Worm (Caenorhabditis elegans) whole organism, L2 larva: ENCODE results near the gene R02D3.8.
A peak's percentile ranks its signal among the peaks of the same experiment; 100 is the strongest.

Source experiments
- C34F6.9 ChIP-seq: fragments of 150-350 bp; optimal IDR thresholded peaks from 2 replicates; lab custom pipeline; 2014; ENCODE audit warnings: missing biosample characterization, missing genetic modification characterization
- F13H6.1 ChIP-seq: sonication (generic microtip); optimal IDR thresholded peaks from 2 replicates; lab custom pipeline; 2016; ENCODE audit warnings: missing genetic modification characterization, missing compliant biosample characterization
- R02D3.7 ChIP-seq: fragments of 150-350 bp; optimal IDR thresholded peaks from 2 replicates; lab custom pipeline; 2014; ENCODE audit warnings: missing biosample characterization, missing genetic modification characterization
- Y55F3AM.14 ChIP-seq: fragments of 200-800 bp; sonication (Bioruptor generic); optimal IDR thresholded peaks from 2 replicates; lab custom pipeline; 2018; ENCODE audit warnings: mild to moderate bottlenecking, missing genetic modification characterization, missing compliant biosample characterization
- ZK546.5 ChIP-seq: sonication (generic microtip); optimal IDR thresholded peaks from 2 replicates; lab custom pipeline; 2017; ENCODE audit warnings: missing biosample characterization, missing genetic modification characterization
- alr-1 ChIP-seq: fragments of 150-350 bp; optimal IDR thresholded peaks from 2 replicates; lab custom pipeline; 2014; ENCODE audit warnings: missing biosample characterization, missing genetic modification characterization
- aly-2 ChIP-seq: fragments of 150-350 bp; optimal IDR thresholded peaks from 2 replicates; lab custom pipeline; 2014; ENCODE audit warnings: missing biosample characterization, missing genetic modification characterization
- ama-1 ChIP-seq: fragments of 150-350 bp; optimal IDR thresholded peaks from 2 replicates; lab custom pipeline; 2018; ENCODE audit warnings: inconsistent platforms
- blmp-1 ChIP-seq: sonication (generic microtip); optimal IDR thresholded peaks from 2 replicates; lab custom pipeline; 2017; ENCODE audit warnings: missing genetic modification characterization, mild to moderate bottlenecking, missing compliant biosample characterization, antibody characterized with exemption, moderate library complexity; ENCODE audit not compliant: insufficient read depth
- ceh-16 ChIP-seq: fragments of 150-350 bp; optimal IDR thresholded peaks from 2 replicates; lab custom pipeline; 2014; ENCODE audit warnings: missing biosample characterization, missing genetic modification characterization
- ceh-82 ChIP-seq: fragments of 150-350 bp; optimal IDR thresholded peaks from 2 replicates; lab custom pipeline; 2014; ENCODE audit warnings: missing biosample characterization, missing genetic modification characterization
- crh-2 ChIP-seq: sonication (generic microtip); optimal IDR thresholded peaks from 2 replicates; lab custom pipeline; 2017; ENCODE audit warnings: missing biosample characterization, missing genetic modification characterization
- dmd-4 ChIP-seq: sonication (generic microtip); optimal IDR thresholded peaks from 2 replicates; lab custom pipeline; 2017; ENCODE audit warnings: missing biosample characterization, missing genetic modification characterization
- egl-27 ChIP-seq: sonication (generic microtip); optimal IDR thresholded peaks from 3 replicates; lab custom pipeline; 2017; ENCODE audit warnings: missing biosample characterization, missing genetic modification reagents, missing genetic modification characterization
- elt-1 ChIP-seq: fragments of 150-350 bp; optimal IDR thresholded peaks from 2 replicates; lab custom pipeline; 2014; ENCODE audit warnings: missing biosample characterization, missing genetic modification characterization
- elt-3 ChIP-seq: sonication (generic microtip); optimal IDR thresholded peaks from 2 replicates; lab custom pipeline; 2017; ENCODE audit warnings: missing biosample characterization, missing genetic modification characterization
- fos-1 ChIP-seq: fragments of 150-350 bp; optimal IDR thresholded peaks from 2 replicates; lab custom pipeline; 2014; ENCODE audit warnings: missing biosample characterization, missing genetic modification characterization
- gmeb-1 ChIP-seq: fragments of 150-350 bp; optimal IDR thresholded peaks from 2 replicates; lab custom pipeline; 2014; ENCODE audit warnings: missing biosample characterization, missing genetic modification characterization
- lin-11 ChIP-seq: fragments of 150-350 bp; sonication (generic microtip); optimal IDR thresholded peaks from 2 replicates; lab custom pipeline; 2014; ENCODE audit warnings: missing biosample characterization, missing genetic modification characterization, inconsistent platforms, mixed read lengths
- lin-13 ChIP-seq: fragments of 150-350 bp; optimal IDR thresholded peaks from 2 replicates; lab custom pipeline; 2014; ENCODE audit warnings: missing biosample characterization, missing genetic modification reagents, missing genetic modification characterization
- lin-39 ChIP-seq: fragments of 150-350 bp; optimal IDR thresholded peaks from 2 replicates; lab custom pipeline; 2014; ENCODE audit warnings: missing biosample characterization, missing genetic modification reagents, missing genetic modification characterization
- lsy-2 ChIP-seq, 2 experiments: fragments of 150-350 bp in 1 of 2; sonication (generic microtip) in 1 of 2; optimal IDR thresholded peaks; 2 replicates each; lab custom pipeline; 2014 to 2017; ENCODE audit warnings: missing biosample characterization in 2 of 2, missing genetic modification characterization in 2 of 2
- mab-5 ChIP-seq: fragments of 150-350 bp; optimal IDR thresholded peaks from 2 replicates; lab custom pipeline; 2014; ENCODE audit warnings: missing biosample characterization, missing genetic modification characterization
- mbf-1 ChIP-seq: sonication (generic microtip); optimal IDR thresholded peaks from 2 replicates; lab custom pipeline; 2017; ENCODE audit warnings: missing biosample characterization, missing genetic modification characterization
- mdl-1 ChIP-seq, 2 experiments: fragments of 150-350 bp in 1 of 2; sonication (generic microtip) in 1 of 2; optimal IDR thresholded peaks; 2 replicates each; lab custom pipeline; 2017; ENCODE audit warnings: missing biosample characterization in 2 of 2, missing genetic modification characterization in 2 of 2
- nhr-10 ChIP-seq: sonication (generic microtip); optimal IDR thresholded peaks from 2 replicates; lab custom pipeline; 2017; ENCODE audit warnings: missing biosample characterization, missing genetic modification characterization
- nhr-11 ChIP-seq: fragments of 150-350 bp; optimal IDR thresholded peaks from 2 replicates; lab custom pipeline; 2014; ENCODE audit warnings: missing biosample characterization, missing genetic modification characterization
- nhr-12 ChIP-seq: fragments of 150-350 bp; optimal IDR thresholded peaks from 2 replicates; lab custom pipeline; 2014; ENCODE audit warnings: missing biosample characterization, missing genetic modification characterization
- nhr-129 ChIP-seq: fragments of 150-350 bp; optimal IDR thresholded peaks from 2 replicates; lab custom pipeline; 2014; ENCODE audit warnings: missing biosample characterization, missing genetic modification characterization
- nhr-21 ChIP-seq: fragments of 150-350 bp; optimal IDR thresholded peaks from 2 replicates; lab custom pipeline; 2014; ENCODE audit warnings: missing biosample characterization, missing genetic modification characterization
- nhr-23 ChIP-seq: fragments of 150-350 bp; optimal IDR thresholded peaks from 2 replicates; lab custom pipeline; 2014; ENCODE audit warnings: missing biosample characterization, missing genetic modification reagents, missing genetic modification characterization
- nhr-237 ChIP-seq: fragments of 150-350 bp; optimal IDR thresholded peaks from 2 replicates; lab custom pipeline; 2014; ENCODE audit warnings: missing biosample characterization, missing genetic modification characterization
- nhr-25 ChIP-seq: fragments of 150-350 bp; sonication (generic microtip); optimal IDR thresholded peaks from 3 replicates; lab custom pipeline; 2014; ENCODE audit warnings: missing biosample characterization, missing genetic modification characterization
- nhr-6 ChIP-seq: fragments of 150-350 bp; optimal IDR thresholded peaks from 2 replicates; lab custom pipeline; 2014; ENCODE audit warnings: missing biosample characterization, missing genetic modification characterization
- nhr-77 ChIP-seq: fragments of 150-350 bp; optimal IDR thresholded peaks from 2 replicates; lab custom pipeline; 2014; ENCODE audit warnings: missing biosample characterization, missing genetic modification characterization
- peb-1 ChIP-seq: fragments of 150-350 bp; optimal IDR thresholded peaks from 2 replicates; lab custom pipeline; 2014; ENCODE audit warnings: missing biosample characterization, missing genetic modification characterization
- sem-4 ChIP-seq: fragments of 150-350 bp; optimal IDR thresholded peaks from 2 replicates; lab custom pipeline; 2014; ENCODE audit warnings: missing biosample characterization, missing genetic modification reagents, missing genetic modification characterization
- skn-1 ChIP-seq: sonication (generic microtip); optimal IDR thresholded peaks from 2 replicates; lab custom pipeline; 2017; ENCODE audit warnings: missing biosample characterization, missing genetic modification characterization
- sma-3 ChIP-seq: sonication (generic microtip); optimal IDR thresholded peaks from 2 replicates; lab custom pipeline; 2016; ENCODE audit warnings: missing genetic modification reagents, missing genetic modification characterization, missing compliant biosample characterization
- sma-9 ChIP-seq, 2 experiments: fragments of 150-350 bp in 1 of 2; sonication (generic microtip) in 1 of 2; optimal IDR thresholded peaks; 2 replicates each; lab custom pipeline; 2014 to 2016; ENCODE audit warnings: missing genetic modification characterization in 2 of 2, mild to moderate bottlenecking in 1 of 2, missing biosample characterization in 1 of 2, missing compliant biosample characterization in 1 of 2, missing genetic modification reagents in 1 of 2, moderate library complexity in 1 of 2
- snpc-4 ChIP-seq: fragments of 150-350 bp; optimal IDR thresholded peaks from 2 replicates; lab custom pipeline; 2014; ENCODE audit warnings: missing biosample characterization, missing genetic modification characterization
- unc-39 ChIP-seq: fragments of 150-350 bp; optimal IDR thresholded peaks from 2 replicates; lab custom pipeline; 2014; ENCODE audit warnings: missing biosample characterization, missing genetic modification characterization
- unc-55 ChIP-seq: fragments of 150-350 bp; sonication (generic microtip); optimal IDR thresholded peaks from 3 replicates; lab custom pipeline; 2014; ENCODE audit warnings: missing biosample characterization, missing genetic modification reagents, missing genetic modification characterization
- unc-62 ChIP-seq: fragments of 150-350 bp; optimal IDR thresholded peaks from 2 replicates; lab custom pipeline; 2014; ENCODE audit warnings: missing biosample characterization, missing genetic modification reagents, missing genetic modification characterization
- zag-1 ChIP-seq: fragments of 150-350 bp; optimal IDR thresholded peaks from 2 replicates; lab custom pipeline; 2014; ENCODE audit warnings: missing biosample characterization, missing genetic modification characterization
- ztf-1 ChIP-seq: fragments of 200-800 bp; sonication (Bioruptor generic); conservative IDR thresholded peaks from 2 replicates; pipeline ENCODE4 v1.3.6; 2022; ENCODE audit warnings: missing genetic modification characterization, missing compliant biosample characterization
- ztf-11 ChIP-seq: sonication (generic microtip); optimal IDR thresholded peaks from 2 replicates; lab custom pipeline; 2017; ENCODE audit warnings: missing biosample characterization, missing genetic modification characterization
- ztf-4 ChIP-seq: fragments of 150-350 bp; optimal IDR thresholded peaks from 2 replicates; lab custom pipeline; 2014; ENCODE audit warnings: missing biosample characterization, missing genetic modification characterization

Gene R02D3.8

DNA sequence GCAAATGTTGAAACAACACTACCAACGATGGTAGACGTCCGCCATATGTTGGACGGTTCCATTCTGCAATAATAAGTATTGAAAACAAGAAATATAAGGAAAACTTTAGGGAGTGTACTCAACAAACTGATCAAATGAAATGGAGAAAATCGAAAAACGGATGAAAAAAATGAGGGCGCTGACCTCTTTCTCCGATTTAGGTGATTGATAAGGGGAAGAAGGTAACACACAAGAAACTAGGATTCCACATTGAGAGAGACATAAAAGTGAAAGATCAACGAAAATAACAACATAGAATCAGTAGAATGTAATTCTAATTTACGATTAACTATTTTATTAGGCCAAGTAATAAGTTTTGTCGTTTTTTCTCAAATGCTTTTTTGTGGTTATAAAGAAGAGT, 2.1 kb upstream of the R02D3.8 start, which contains the start of gene dpy-9:
Gene dpy-9, minus strand, starts transcription at position 63 of the 400 bp plus-strand sequence.
- TF ChIP-seq snpc-4 (tag; lab: Kevin White, UChicago) (no peak), nhr-237 (tag; lab: Kevin White, UChicago) (no peak), unc-39 (tag; lab: Kevin White, UChicago) (no peak), lin-39 (no peak), blmp-1 (tag; lab: Kevin White, UChicago) (peak; percentile 18), sma-9 (GFP tag; optimal IDR thresholded peaks at IDR 0.05; lab: Kevin White, UChicago) (no peak), sma-9 (tag; optimal IDR thresholded peaks at IDR 0.05; lab: Kevin White, UChicago) (no peak), ztf-4 (tag; lab: Kevin White, UChicago) (no peak), lin-13 (no peak)

- no peak for TF ChIP-seq unc-39 (tag; lab: Kevin White, UChicago)
- TF ChIP-seq ceh-16 (tag; lab: Kevin White, UChicago) = no peak
- no peak for TF ChIP-seq peb-1
- TF ChIP-seq ZK546.5 = no peak
These were observed 1.4 kb upstream of the R02D3.8 start for ce11 chrIV:258362-258761.

DNA sequence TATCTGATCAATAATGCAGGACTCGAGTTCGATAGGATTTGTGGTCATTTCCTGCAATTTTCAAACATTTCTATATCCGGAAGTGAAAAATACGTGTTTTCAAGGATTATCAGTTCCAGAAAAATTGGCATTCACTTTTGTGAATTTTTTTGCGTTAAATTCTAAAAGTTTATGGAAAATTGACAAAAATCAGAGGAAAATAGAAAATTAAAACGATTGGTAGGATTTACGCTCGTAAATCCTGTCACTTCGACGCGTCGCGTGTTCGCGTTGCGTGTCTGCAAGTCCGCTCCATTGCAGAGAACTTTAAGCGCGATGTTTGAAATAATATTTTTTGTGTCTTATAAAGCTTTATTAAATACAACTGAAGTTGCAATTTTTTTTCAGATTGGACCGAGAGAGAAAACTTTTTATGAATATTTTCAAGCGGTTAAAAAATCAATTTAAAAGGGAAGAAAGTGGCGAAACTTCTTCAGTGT, 1.6 kb downstream of the R02D3.8 start, which contains the start of gene rcat-1:
Gene rcat-1, minus strand, starts transcription at position 51 of the 479 bp plus-strand sequence.
- peak; percentile 75 for TF ChIP-seq nhr-21 (tag; lab: Kevin White, UChicago)
- TF ChIP-seq mab-5 (tag; lab: Kevin White, UChicago) = peak; percentile 9
- peak; percentile 72 for TF ChIP-seq nhr-25 (tag; lab: Kevin White, UChicago)
- TF ChIP-seq lin-13 = peak; percentile 92
- no peak for TF ChIP-seq elt-1 (tag; lab: Kevin White, UChicago)
- no peak for TF ChIP-seq nhr-6 (tag; lab: Kevin White, UChicago)
- peak; percentile 19 for TF ChIP-seq F13H6.1 (tag; lab: Kevin White, UChicago)
- TF ChIP-seq zag-1 (tag; lab: Kevin White, UChicago) = no peak
- TF ChIP-seq nhr-11 = no peak
- no peak for TF ChIP-seq unc-39 (tag; lab: Kevin White, UChicago)
- TF ChIP-seq ceh-16 (tag; lab: Kevin White, UChicago) = no peak
- peak; percentile 85 for TF ChIP-seq lin-11 (tag; lab: Kevin White, UChicago)
- no peak for TF ChIP-seq alr-1
- peak; percentile 63 for TF ChIP-seq sma-3 (GFP tag; lab: Kevin White, UChicago)
- peak; percentile 53 for TF ChIP-seq ceh-82 (tag; lab: Kevin White, UChicago)
- peak; percentile 99 for TF ChIP-seq unc-55 (GFP tag; lab: Kevin White, UChicago)
- TF ChIP-seq nhr-129 (tag; lab: Kevin White, UChicago) = peak; percentile 80
- TF ChIP-seq mbf-1 (tag; lab: Kevin White, UChicago) = no peak
- TF ChIP-seq ztf-1 (GFP tag; lab: Robert Waterston, UW) = no peak
- no peak for TF ChIP-seq snpc-4 (tag; lab: Kevin White, UChicago)
- peak; percentile 8 for TF ChIP-seq egl-27 (tag; lab: Kevin White, UChicago)
- TF ChIP-seq dmd-4 = no peak
- TF ChIP-seq nhr-12 (tag; lab: Kevin White, UChicago) = no peak
- TF ChIP-seq nhr-77 (tag; lab: Kevin White, UChicago) = no peak
- TF ChIP-seq nhr-10 (tag; lab: Kevin White, UChicago) = no peak
- TF ChIP-seq skn-1 (tag; lab: Kevin White, UChicago) = no peak
- peak; percentile 64 for TF ChIP-seq sma-9 (GFP tag; optimal IDR thresholded peaks at IDR 0.05; lab: Kevin White, UChicago)
- no peak for TF ChIP-seq sma-9 (tag; optimal IDR thresholded peaks at IDR 0.05; lab: Kevin White, UChicago)
- TF ChIP-seq lsy-2 (tag; optimal IDR thresholded peaks at IDR 0.05; lab: Kevin White, UChicago) = peak; percentile 52 to 91
- peak; percentile 61 for TF ChIP-seq fos-1
- TF ChIP-seq ama-1 (lab: Kevin White, UChicago) = no peak
- peak; percentile 53 for TF ChIP-seq ztf-4 (tag; lab: Kevin White, UChicago)
- TF ChIP-seq sem-4 (tag; lab: Kevin White, UChicago) = peak; percentile 44
- TF ChIP-seq unc-62 = no peak
- no peak for TF ChIP-seq nhr-23
- TF ChIP-seq gmeb-1 (tag; lab: Kevin White, UChicago) = peak; percentile 94
- peak; percentile 91 for TF ChIP-seq C34F6.9 (tag; lab: Kevin White, UChicago)
- TF ChIP-seq aly-2 (tag; lab: Kevin White, UChicago) = no peak
- no peak for TF ChIP-seq R02D3.7 (tag; lab: Kevin White, UChicago)
- TF ChIP-seq nhr-237 (tag; lab: Kevin White, UChicago) = peak; percentile 7
- no peak for TF ChIP-seq lin-39
- TF ChIP-seq blmp-1 (tag; lab: Kevin White, UChicago) = no peak
- TF ChIP-seq mdl-1 (tag; optimal IDR thresholded peaks at IDR 0.05; lab: Kevin White, UChicago) = peak in 1 of 2 experiments; percentile 17
- no peak for TF ChIP-seq elt-3 (tag; lab: Kevin White, UChicago)
- TF ChIP-seq Y55F3AM.14 (GFP tag; lab: Kevin White, UChicago) = no peak
- TF ChIP-seq ZK546.5 = peak; percentile 25
- peak; percentile 83 for TF ChIP-seq crh-2 (tag; lab: Kevin White, UChicago)
- no peak for TF ChIP-seq ztf-11
- TF ChIP-seq peb-1 = no peak
- TF ChIP-seq, all 48 proteins: peak for 22
